Worm (Caenorhabditis elegans): Measurements from ENCODE around the gene lev-1.

- no peak for TF ChIP-seq ama-1 (optimal IDR thresholded peaks at IDR 0.05)
- TF ChIP-seq flt-1 (GFP tag; IDR thresholded peaks at IDR 0.05) = no peak
- no peak for TF ChIP-seq hnd-1 (tag; optimal IDR thresholded peaks at IDR 0.05)
- no peak for TF ChIP-seq tbx-37 (GFP tag; conservative IDR thresholded peaks at IDR 0.05)
- no peak for TF ChIP-seq pes-1 (GFP tag; IDR thresholded peaks at IDR 0.05)
- TF ChIP-seq tra-4 (tag; optimal IDR thresholded peaks at IDR 0.05) = no peak
- TF ChIP-seq ets-7 (tag; optimal IDR thresholded peaks at IDR 0.05) = no peak
- no peak for TF ChIP-seq sea-1 (GFP tag; conservative IDR thresholded peaks at IDR 0.05)
- TF ChIP-seq B0310.2 (tag; optimal IDR thresholded peaks at IDR 0.05) = no peak
- no peak for TF ChIP-seq scrt-1 (GFP tag; IDR thresholded peaks at IDR 0.05)
- no peak for TF ChIP-seq ceh-13 (GFP tag; optimal IDR thresholded peaks at IDR 0.05)
- TF ChIP-seq aly-1 (tag; optimal IDR thresholded peaks at IDR 0.05) = no peak
- TF ChIP-seq ceh-36 (tag; optimal IDR thresholded peaks at IDR 0.05) = no peak
These were observed 36.9 kb downstream of the lev-1 start, which contains the start of gene spe-43 for ce11 chrIV:13142254-13142653.
